Worm (Caenorhabditis elegans) whole organism, L4 larva: ENCODE results near the gene nhr-36.

ENCODE experiments used
- F26F4.8 ChIP-seq: fragments of 200-800 bp; sonication (Bioruptor generic); conservative IDR thresholded peaks from 2 replicates; pipeline ENCODE4 v1.3.6; 2022; ENCODE audit warnings: missing genetic modification characterization, missing compliant biosample characterization
- T20F7.1 ChIP-seq: fragments of 200-800 bp; sonication (Bioruptor generic); optimal IDR thresholded peaks from 2 replicates; lab custom pipeline; 2018; ENCODE audit warnings: mild to moderate bottlenecking, missing genetic modification characterization, missing compliant biosample characterization
- T26A8.4 ChIP-seq: fragments of 200-800 bp; sonication (Bioruptor generic); IDR thresholded peaks from 2 replicates; pipeline ENCODE4 v1.3.6; 2022; ENCODE audit warnings: missing genetic modification characterization, missing compliant biosample characterization
- Y48G9A.11 ChIP-seq: fragments of 200-800 bp; sonication (Bioruptor generic); IDR thresholded peaks from 2 replicates; pipeline ENCODE4 v1.3.6; 2022; ENCODE audit warnings: missing genetic modification reagents, missing genetic modification characterization, missing compliant biosample characterization
- Y5F2A.4 ChIP-seq: fragments of 200-800 bp; sonication (Bioruptor generic); optimal IDR thresholded peaks from 2 replicates; lab custom pipeline; 2018; ENCODE audit warnings: mild to moderate bottlenecking, missing genetic modification characterization, missing compliant biosample characterization
- ceh-62 ChIP-seq: sonication (generic microtip); optimal IDR thresholded peaks from 2 replicates; lab custom pipeline; 2017; ENCODE audit warnings: missing biosample characterization, missing genetic modification characterization
- ces-1 ChIP-seq: fragments of 150-350 bp; sonication (generic microtip); optimal IDR thresholded peaks from 4 replicates; lab custom pipeline; 2014; ENCODE audit warnings: missing biosample characterization, missing genetic modification reagents, missing genetic modification characterization
- daf-12 ChIP-seq: fragments of 150-350 bp; optimal IDR thresholded peaks from 2 replicates; lab custom pipeline; 2014; ENCODE audit warnings: missing biosample characterization, missing genetic modification reagents, missing genetic modification characterization
- daf-16 ChIP-seq, 3 experiments: sonication (generic microtip); optimal IDR thresholded peaks; 2 replicates each; lab custom pipeline; 2016 to 2017; ENCODE audit warnings: missing genetic modification characterization in 3 of 3, missing genetic modification reagents in 3 of 3, mild to moderate bottlenecking in 2 of 3, missing compliant biosample characterization in 2 of 3, missing biosample characterization in 1 of 3, moderate library complexity in 1 of 3
- dmd-6 ChIP-seq: fragments of 200-800 bp; sonication (Bioruptor generic); IDR thresholded peaks from 2 replicates; pipeline ENCODE4 v1.3.6; 2022; ENCODE audit warnings: missing genetic modification reagents, missing genetic modification characterization, missing compliant biosample characterization
- dpl-1 ChIP-seq: fragments of 150-350 bp; optimal IDR thresholded peaks from 2 replicates; lab custom pipeline; 2014; ENCODE audit warnings: missing biosample characterization, missing genetic modification reagents, missing genetic modification characterization
- duxl-1 ChIP-seq: sonication (generic microtip); optimal IDR thresholded peaks from 2 replicates; lab custom pipeline; 2016; ENCODE audit warnings: mild to moderate bottlenecking, missing genetic modification characterization, moderate library complexity, missing compliant biosample characterization; ENCODE audit not compliant: poor library complexity
- dve-1 ChIP-seq: sonication (generic microtip); optimal IDR thresholded peaks from 2 replicates; lab custom pipeline; 2017; ENCODE audit warnings: antibody characterized with exemption, mild to moderate bottlenecking, missing genetic modification characterization, missing compliant biosample characterization; ENCODE audit not compliant: insufficient read depth
- egl-27 ChIP-seq: sonication (generic microtip); optimal IDR thresholded peaks from 3 replicates; lab custom pipeline; 2017; ENCODE audit warnings: missing biosample characterization, missing genetic modification reagents, missing genetic modification characterization
- fkh-10 ChIP-seq: fragments of 150-350 bp; optimal IDR thresholded peaks from 2 replicates; lab custom pipeline; 2014; ENCODE audit warnings: missing biosample characterization, missing genetic modification reagents, missing genetic modification characterization
- gei-8 ChIP-seq: fragments of 200-800 bp; sonication (Bioruptor generic); optimal IDR thresholded peaks from 2 replicates; lab custom pipeline; 2018; ENCODE audit warnings: mild to moderate bottlenecking, missing genetic modification characterization, missing compliant biosample characterization
- hif-1 ChIP-seq, 2 experiments: sonication (generic microtip); optimal IDR thresholded peaks; 2 replicates each; lab custom pipeline; 2016 to 2017; ENCODE audit warnings: missing compliant biosample characterization in 2 of 2, missing genetic modification characterization in 2 of 2, missing genetic modification reagents in 2 of 2, missing genotype in 2 of 2, mild to moderate bottlenecking in 1 of 2
- hlh-11 ChIP-seq: fragments of 200-800 bp; sonication (Bioruptor generic); optimal IDR thresholded peaks from 2 replicates; lab custom pipeline; 2018; ENCODE audit warnings: mild to moderate bottlenecking, missing genetic modification characterization, missing compliant biosample characterization
- hmg-1.1 ChIP-seq: fragments of 200-800 bp; sonication (Bioruptor generic); IDR thresholded peaks from 2 replicates; pipeline ENCODE4 v1.3.6; 2022; ENCODE audit warnings: missing genetic modification reagents, missing genetic modification characterization, missing compliant biosample characterization
- lim-7 ChIP-seq: fragments of 200-800 bp; sonication (Bioruptor generic); IDR thresholded peaks from 2 replicates; pipeline ENCODE4 v1.3.6; 2022; ENCODE audit warnings: missing genetic modification characterization, missing compliant biosample characterization
- lin-13 ChIP-seq: fragments of 150-350 bp; optimal IDR thresholded peaks from 2 replicates; lab custom pipeline; 2014; ENCODE audit warnings: missing biosample characterization, missing genetic modification reagents, missing genetic modification characterization
- lin-38 ChIP-seq: fragments of 200-800 bp; sonication (Bioruptor generic); IDR thresholded peaks from 2 replicates; pipeline ENCODE4 v1.3.6; 2022; ENCODE audit warnings: missing genetic modification reagents, missing genetic modification characterization, missing compliant biosample characterization
- lsy-2 ChIP-seq, 2 experiments: fragments of 150-350 bp in 1 of 2; sonication (generic microtip) in 1 of 2; optimal IDR thresholded peaks; 2 replicates each; lab custom pipeline; 2014 to 2017; ENCODE audit warnings: missing biosample characterization in 2 of 2, missing genetic modification characterization in 2 of 2
- madf-5 ChIP-seq, 2 experiments: fragments of 200-800 bp; sonication (Bioruptor generic); IDR thresholded peaks; 2 replicates each; pipeline ENCODE4 v1.3.6; 2022; ENCODE audit warnings: missing compliant biosample characterization in 2 of 2, missing genetic modification characterization in 2 of 2
- madf-9 ChIP-seq: fragments of 200-800 bp; sonication (Bioruptor generic); conservative IDR thresholded peaks from 2 replicates; pipeline ENCODE4 v1.3.6; 2022; ENCODE audit warnings: missing genetic modification reagents, missing genetic modification characterization, missing compliant biosample characterization
- mep-1 ChIP-seq: fragments of 150-350 bp; sonication (generic microtip); optimal IDR thresholded peaks from 3 replicates; lab custom pipeline; 2014; ENCODE audit warnings: missing biosample characterization, missing genetic modification characterization
- mes-2 ChIP-seq: sonication (generic microtip); optimal IDR thresholded peaks from 2 replicates; lab custom pipeline; 2016; ENCODE audit warnings: missing genotype, mild to moderate bottlenecking, missing genetic modification characterization, missing compliant biosample characterization; ENCODE audit not compliant: poor library complexity, severe bottlenecking
- mxl-3 ChIP-seq: fragments of 200-800 bp; sonication (Bioruptor generic); optimal IDR thresholded peaks from 2 replicates; lab custom pipeline; 2018; ENCODE audit warnings: mild to moderate bottlenecking, missing genetic modification characterization, missing compliant biosample characterization
- nhr-102 ChIP-seq: sonication (generic microtip); optimal IDR thresholded peaks from 2 replicates; lab custom pipeline; 2016; ENCODE audit warnings: mild to moderate bottlenecking, missing genetic modification characterization, moderate library complexity, missing compliant biosample characterization
- nhr-11 ChIP-seq: fragments of 150-350 bp; optimal IDR thresholded peaks from 2 replicates; lab custom pipeline; 2014; ENCODE audit warnings: missing biosample characterization, missing genetic modification characterization
- nhr-111 ChIP-seq: fragments of 200-800 bp; sonication (Bioruptor generic); optimal IDR thresholded peaks from 2 replicates; lab custom pipeline; 2018; ENCODE audit warnings: mild to moderate bottlenecking, missing genetic modification characterization, missing compliant biosample characterization
- nhr-237 ChIP-seq: sonication (generic microtip); optimal IDR thresholded peaks from 2 replicates; lab custom pipeline; 2017; ENCODE audit warnings: missing biosample characterization, missing genetic modification characterization
- nhr-25 ChIP-seq: sonication (generic microtip); optimal IDR thresholded peaks from 2 replicates; lab custom pipeline; 2017; ENCODE audit warnings: missing genetic modification characterization, mild to moderate bottlenecking, missing compliant biosample characterization, antibody characterized with exemption, moderate library complexity, borderline replicate concordance; ENCODE audit not compliant: insufficient read depth
- nhr-28 ChIP-seq: fragments of 150-350 bp; optimal IDR thresholded peaks from 2 replicates; lab custom pipeline; 2014; ENCODE audit warnings: missing biosample characterization, missing genetic modification characterization
- nhr-41 ChIP-seq: fragments of 200-800 bp; sonication (Bioruptor generic); IDR thresholded peaks from 2 replicates; pipeline ENCODE4 v1.3.6; 2022; ENCODE audit warnings: missing genetic modification reagents, missing genetic modification characterization, missing compliant biosample characterization
- nhr-48 ChIP-seq: sonication (generic microtip); optimal IDR thresholded peaks from 2 replicates; lab custom pipeline; 2016; ENCODE audit warnings: mild to moderate bottlenecking, missing genetic modification characterization, missing compliant biosample characterization
- nhr-6 ChIP-seq: fragments of 150-350 bp; optimal IDR thresholded peaks from 2 replicates; lab custom pipeline; 2014; ENCODE audit warnings: missing biosample characterization, missing genetic modification characterization
- nhr-77 ChIP-seq: fragments of 150-350 bp; optimal IDR thresholded peaks from 2 replicates; lab custom pipeline; 2014; ENCODE audit warnings: missing biosample characterization, missing genetic modification characterization
- pha-4 ChIP-seq, 2 experiments: fragments of 150-350 bp in 1 of 2; fragments of 200-800 bp in 1 of 2; sonication (Bioruptor generic) in 1 of 2; IDR thresholded peaks in 1 of 2; optimal IDR thresholded peaks in 1 of 2; 2 replicates each; pipeline versions ENCODE4 v1.3.6 to Lab custom; 2014 to 2022; ENCODE audit warnings: missing genetic modification characterization in 2 of 2, missing genetic modification reagents in 2 of 2, missing biosample characterization in 1 of 2, missing compliant biosample characterization in 1 of 2
- php-3 ChIP-seq: fragments of 200-800 bp; sonication (Bioruptor generic); IDR thresholded peaks from 2 replicates; pipeline ENCODE4 v1.3.6; 2022; ENCODE audit warnings: missing genetic modification reagents, missing genetic modification characterization, missing compliant biosample characterization
- pqm-1 ChIP-seq: sonication (generic microtip); optimal IDR thresholded peaks from 2 replicates; lab custom pipeline; 2017; ENCODE audit warnings: missing biosample characterization, missing genetic modification characterization
- rbr-2 ChIP-seq: sonication (generic microtip); optimal IDR thresholded peaks from 2 replicates; lab custom pipeline; 2016; ENCODE audit warnings: missing genotype, missing genetic modification characterization, missing compliant biosample characterization
- tag-97 ChIP-seq: fragments of 200-800 bp; sonication (Bioruptor generic); IDR thresholded peaks from 2 replicates; pipeline ENCODE4 v1.3.6; 2022; ENCODE audit warnings: missing genetic modification characterization, missing compliant biosample characterization
- tra-1 ChIP-seq: fragments of 200-800 bp; sonication (Bioruptor generic); IDR thresholded peaks from 2 replicates; pipeline ENCODE4 v1.3.6; 2022; ENCODE audit warnings: missing genetic modification reagents, missing genetic modification characterization, missing compliant biosample characterization
- unc-130 ChIP-seq: sonication (generic microtip); optimal IDR thresholded peaks from 2 replicates; lab custom pipeline; 2016; ENCODE audit warnings: missing genetic modification reagents, missing genetic modification characterization, missing compliant biosample characterization
- unc-39 ChIP-seq: sonication (generic microtip); optimal IDR thresholded peaks from 2 replicates; lab custom pipeline; 2017; ENCODE audit warnings: missing biosample characterization, missing genetic modification characterization
- unc-62 ChIP-seq, 3 experiments: fragments of 150-350 bp in 1 of 3; sonication (generic microtip); optimal IDR thresholded peaks in 2 of 3; peaks in 1 of 3; 1 replicate in 1 of 3; 2 replicates in 2 of 3; lab custom pipeline; 2014 to 2017; ENCODE audit warnings: missing biosample characterization in 3 of 3, missing genetic modification characterization in 3 of 3, missing genetic modification reagents in 3 of 3, missing genotype in 1 of 3
- zfp-2 ChIP-seq: sonication (generic microtip); optimal IDR thresholded peaks from 2 replicates; lab custom pipeline; 2016; ENCODE audit warnings: mild to moderate bottlenecking, missing genetic modification characterization, missing compliant biosample characterization
- ztf-7 ChIP-seq: fragments of 150-350 bp; optimal IDR thresholded peaks from 2 replicates; lab custom pipeline; 2014; ENCODE audit warnings: missing biosample characterization, missing genetic modification characterization

nhr-36 gene

ce11 chrV:9212499-9212898 is 48.9 kb downstream of the nhr-36 start:
- TF ChIP-seq unc-39 (tag; lab: Kevin White, UChicago): no peak
- TF ChIP-seq T20F7.1: peak; percentile 47
- peak; percentile 82 for TF ChIP-seq lin-38
- TF ChIP-seq lsy-2 (tag; optimal IDR thresholded peaks at IDR 0.05; lab: Kevin White, UChicago): peak in 1 of 2 experiments; percentile 83
- TF ChIP-seq nhr-11: peak; percentile 43
- TF ChIP-seq tra-1 (GFP tag; lab: Robert Waterston, UW): no peak
- no peak for TF ChIP-seq T26A8.4 (GFP tag; lab: Robert Waterston, UW)
- no peak for TF ChIP-seq php-3 (GFP tag; lab: Robert Waterston, UW)
- TF ChIP-seq nhr-48 (tag; lab: Kevin White, UChicago): no peak
- TF ChIP-seq madf-9: no peak
- peak; percentile 64 for TF ChIP-seq dpl-1 (GFP tag; lab: Kevin White, UChicago)
- no peak for TF ChIP-seq madf-5 (GFP tag; IDR thresholded peaks at IDR 0.05; lab: Robert Waterston, UW)
- no peak for TF ChIP-seq unc-62 (GFP tag; optimal IDR thresholded peaks at IDR 0.05 in 1 of 2; lab: Kevin White, UChicago)
- TF ChIP-seq unc-62 (tag; optimal IDR thresholded peaks at IDR 0.05; lab: Kevin White, UChicago): no peak
- TF ChIP-seq F26F4.8: no peak
- TF ChIP-seq nhr-102: no peak
- TF ChIP-seq nhr-28: peak; percentile 93
- TF ChIP-seq duxl-1 (tag; lab: Kevin White, UChicago): no peak
- no peak for TF ChIP-seq daf-16 (GFP tag; optimal IDR thresholded peaks at IDR 0.05; lab: Kevin White, UChicago)
- peak; percentile 81 for TF ChIP-seq daf-16 (tag; optimal IDR thresholded peaks at IDR 0.05; lab: Kevin White, UChicago)
- TF ChIP-seq nhr-237 (tag; lab: Kevin White, UChicago): no peak
- no peak for TF ChIP-seq tag-97 (GFP tag; lab: Robert Waterston, UW)
- TF ChIP-seq hlh-11: peak; percentile 56
- TF ChIP-seq nhr-25 (tag; lab: Kevin White, UChicago): peak; percentile 30
- TF ChIP-seq daf-12: no peak
- TF ChIP-seq nhr-111 (GFP tag; lab: Kevin White, UChicago): no peak
- TF ChIP-seq mxl-3 (GFP tag; lab: Kevin White, UChicago): peak; percentile 41
- no peak for TF ChIP-seq Y5F2A.4 (GFP tag; lab: Kevin White, UChicago)
- TF ChIP-seq unc-130 (GFP tag; lab: Kevin White, UChicago): no peak
- no peak for TF ChIP-seq ceh-62
- peak; percentile 60 for TF ChIP-seq ces-1 (GFP tag; lab: Kevin White, UChicago)
- TF ChIP-seq nhr-41: no peak
- no peak for TF ChIP-seq gei-8
- no peak for TF ChIP-seq pha-4 (GFP tag; IDR thresholded peaks at IDR 0.05; lab: Robert Waterston, UW)
- peak; percentile 64 for TF ChIP-seq pha-4 (tag; optimal IDR thresholded peaks at IDR 0.05; lab: Kevin White, UChicago)
- TF ChIP-seq nhr-77: peak; percentile 72
- TF ChIP-seq dve-1 (tag; lab: Kevin White, UChicago): peak; percentile 86
- peak; percentile 17 for TF ChIP-seq nhr-6 (tag; lab: Kevin White, UChicago)
- TF ChIP-seq hmg-1.1 (GFP tag; lab: Robert Waterston, UW): peak; percentile 72
- TF ChIP-seq mes-2 (tag; lab: Kevin White, UChicago): peak; percentile 66
- TF ChIP-seq lim-7 (GFP tag; lab: Robert Waterston, UW): no peak
- no peak for TF ChIP-seq lin-13 (GFP tag; lab: Kevin White, UChicago)
- TF ChIP-seq hif-1 (tag; optimal IDR thresholded peaks at IDR 0.05; lab: Kevin White, UChicago): peak in 1 of 2 experiments; percentile 33
- TF ChIP-seq ztf-7 (tag; lab: Kevin White, UChicago): no peak
- peak; percentile 72 for TF ChIP-seq pqm-1 (tag; lab: Kevin White, UChicago)
- TF ChIP-seq dmd-6 (GFP tag; lab: Robert Waterston, UW): 0 out of 2 replicates have a peak, but pooled peaks have one; percentile 14
- TF ChIP-seq zfp-2 (tag; lab: Kevin White, UChicago): no peak
- TF ChIP-seq Y48G9A.11: no peak
- TF ChIP-seq rbr-2 (tag; lab: Kevin White, UChicago): peak; percentile 47
- TF ChIP-seq fkh-10: no peak
- peak; percentile 81 for TF ChIP-seq mep-1 (tag; lab: Kevin White, UChicago)
- no peak for TF ChIP-seq egl-27
